Worm (Caenorhabditis elegans): ENCODE data around the gene C39D10.5.

- TF ChIP-seq hnd-1 (tag; optimal IDR thresholded peaks at IDR 0.05) (no peak), ama-1 (optimal IDR thresholded peaks at IDR 0.05) (no peak), F13C5.2 (tag; optimal IDR thresholded peaks at IDR 0.05) (no peak), sea-1 (GFP tag; conservative IDR thresholded peaks at IDR 0.05) (no peak), ceh-13 (GFP tag; optimal IDR thresholded peaks at IDR 0.05) (no peak), hmbx-1 (tag; optimal IDR thresholded peaks at IDR 0.05) (no peak), flt-1 (GFP tag; IDR thresholded peaks at IDR 0.05) (no peak), scrt-1 (GFP tag; IDR thresholded peaks at IDR 0.05) (no peak), tbx-11 (GFP tag; IDR thresholded peaks at IDR 0.05) (no peak), tbx-37 (GFP tag; conservative IDR thresholded peaks at IDR 0.05) (no peak), ets-7 (tag; optimal IDR thresholded peaks at IDR 0.05) (no peak), ceh-36 (tag; optimal IDR thresholded peaks at IDR 0.05) (no peak), tra-4 (tag; optimal IDR thresholded peaks at IDR 0.05) (no peak), B0310.2 (tag; optimal IDR thresholded peaks at IDR 0.05) (no peak)
Measured at ce11 chrX:7925134-7925533, 32.9 kb upstream of the C39D10.5 start, which contains the start of gene zig-4.

Measured in whole organism, early embryonic.